Worm (Caenorhabditis elegans) whole organism, L3 larva: ENCODE data around the gene Y75B12A.2.

ENCODE experiments used
- R02D3.7 ChIP-seq: fragments of 150-350 bp; optimal IDR thresholded peaks from 2 replicates; lab custom pipeline; 2014; ENCODE audit warnings: missing biosample characterization, missing genetic modification characterization
- aly-2 ChIP-seq: fragments of 150-350 bp; optimal IDR thresholded peaks from 2 replicates; lab custom pipeline; 2014; ENCODE audit warnings: missing biosample characterization, missing genetic modification characterization
- ama-1 ChIP-seq: fragments of 150-350 bp; optimal IDR thresholded peaks from 2 replicates; lab custom pipeline; 2018
- ceh-28 ChIP-seq: fragments of 150-350 bp; optimal IDR thresholded peaks from 2 replicates; lab custom pipeline; 2014; ENCODE audit warnings: missing biosample characterization, missing genetic modification reagents, missing genetic modification characterization
- ceh-9 ChIP-seq: sonication (generic microtip); optimal IDR thresholded peaks from 2 replicates; lab custom pipeline; 2018; ENCODE audit warnings: missing biosample characterization, missing genetic modification characterization
- lsy-12 ChIP-seq: sonication (generic microtip); optimal IDR thresholded peaks from 2 replicates; lab custom pipeline; 2016; ENCODE audit warnings: mild to moderate bottlenecking, missing genetic modification characterization, missing compliant biosample characterization
- mdl-1 ChIP-seq: fragments of 150-350 bp; optimal IDR thresholded peaks from 2 replicates; lab custom pipeline; 2014; ENCODE audit warnings: missing biosample characterization, missing genetic modification characterization
- nhr-11 ChIP-seq: fragments of 150-350 bp; optimal IDR thresholded peaks from 2 replicates; lab custom pipeline; 2014; ENCODE audit warnings: missing biosample characterization, missing genetic modification characterization
- nhr-237 ChIP-seq: fragments of 150-350 bp; optimal IDR thresholded peaks from 2 replicates; lab custom pipeline; 2014; ENCODE audit warnings: missing biosample characterization, missing genetic modification characterization
- nhr-28 ChIP-seq: fragments of 150-350 bp; optimal IDR thresholded peaks from 2 replicates; lab custom pipeline; 2014; ENCODE audit warnings: missing biosample characterization, missing genetic modification characterization
- sea-2 ChIP-seq: fragments of 150-350 bp; sonication (generic microtip); optimal IDR thresholded peaks from 4 replicates; lab custom pipeline; 2014; ENCODE audit warnings: missing biosample characterization, missing genetic modification reagents, missing genetic modification characterization
- skn-1 ChIP-seq: fragments of 150-350 bp; optimal IDR thresholded peaks from 2 replicates; lab custom pipeline; 2014; ENCODE audit warnings: missing biosample characterization, missing genetic modification characterization
- unc-62 ChIP-seq: fragments of 150-350 bp; sonication (generic microtip); optimal IDR thresholded peaks from 4 replicates; lab custom pipeline; 2014; ENCODE audit warnings: missing biosample characterization, missing genetic modification reagents, missing genetic modification characterization

- no peak for TF ChIP-seq aly-2 (tag; lab: Kevin White, UChicago)
- no peak for TF ChIP-seq ceh-28 (tag; lab: Kevin White, UChicago)
- no peak for TF ChIP-seq nhr-11 (tag; lab: Kevin White, UChicago)
- no peak for TF ChIP-seq R02D3.7 (tag; lab: Kevin White, UChicago)
- no peak for TF ChIP-seq unc-62 (GFP tag; lab: Kevin White, UChicago)
- TF ChIP-seq nhr-28 (tag; lab: Kevin White, UChicago): no peak
- no peak for TF ChIP-seq ama-1 (lab: Kevin White, UChicago)
- no peak for TF ChIP-seq mdl-1 (tag; lab: Kevin White, UChicago)
- TF ChIP-seq sea-2 (GFP tag; lab: Kevin White, UChicago): no peak
- TF ChIP-seq ceh-9 (tag; lab: Kevin White, UChicago): no peak
- no peak for TF ChIP-seq nhr-237
- no peak for TF ChIP-seq skn-1 (tag; lab: Kevin White, UChicago)
- no peak for TF ChIP-seq lsy-12 (tag; lab: Kevin White, UChicago)
Measured at ce11 chrV:15143798-15144197, 34.4 kb downstream of the Y75B12A.2 start, which contains the start of gene K08F9.4.
